Worm (Caenorhabditis elegans) whole organism, L1 larva: Measurements from ENCODE around the gene cdl-1.

ENCODE experiments used
- C04F5.9 ChIP-seq: sonication (generic microtip); optimal IDR thresholded peaks from 2 replicates; lab custom pipeline; 2016; ENCODE audit warnings: missing genetic modification characterization, missing compliant biosample characterization
- F16B12.6 ChIP-seq: fragments of 150-350 bp; optimal IDR thresholded peaks from 2 replicates; lab custom pipeline; 2014; ENCODE audit warnings: missing biosample characterization, missing genetic modification characterization
- aly-2 ChIP-seq: fragments of 150-350 bp; optimal IDR thresholded peaks from 2 replicates; lab custom pipeline; 2014; ENCODE audit warnings: missing biosample characterization, missing genetic modification characterization
- ama-1 ChIP-seq: fragments of 150-350 bp; optimal IDR thresholded peaks from 2 replicates; lab custom pipeline; 2014
- blmp-1 ChIP-seq: fragments of 150-350 bp; optimal IDR thresholded peaks from 2 replicates; lab custom pipeline; 2014; ENCODE audit warnings: missing biosample characterization, missing genetic modification characterization
- ceh-8 ChIP-seq: fragments of 200-800 bp; sonication (Bioruptor generic); optimal IDR thresholded peaks from 2 replicates; lab custom pipeline; 2018; ENCODE audit warnings: mild to moderate bottlenecking, missing genetic modification characterization, moderate library complexity, missing compliant biosample characterization
- ceh-82 ChIP-seq, 3 experiments: fragments of 150-350 bp in 1 of 3; sonication (generic microtip) in 2 of 3; optimal IDR thresholded peaks; 2 replicates each; lab custom pipeline; 2014 to 2017; ENCODE audit warnings: missing biosample characterization in 3 of 3, missing genetic modification characterization in 3 of 3
- ceh-88 ChIP-seq: fragments of 200-800 bp; sonication (Bioruptor generic); IDR thresholded peaks from 2 replicates; pipeline ENCODE4 v1.3.6; 2022; ENCODE audit warnings: missing genetic modification characterization, missing compliant biosample characterization
- ceh-90 ChIP-seq: sonication (generic microtip); optimal IDR thresholded peaks from 2 replicates; lab custom pipeline; 2016; ENCODE audit warnings: missing genetic modification characterization, missing compliant biosample characterization
- ces-1 ChIP-seq: fragments of 150-350 bp; optimal IDR thresholded peaks from 2 replicates; lab custom pipeline; 2014; ENCODE audit warnings: missing biosample characterization, missing genetic modification reagents, missing genetic modification characterization
- efl-1 ChIP-seq, 4 experiments: fragments of 150-350 bp; optimal IDR thresholded peaks in 3 of 4; peaks in 1 of 4; 1 replicate in 1 of 4; 2 replicates in 3 of 4; lab custom pipeline; 2014; ENCODE audit warnings: missing biosample characterization in 2 of 4, missing genetic modification characterization in 2 of 4, missing genetic modification reagents in 2 of 4
- egl-13 ChIP-seq: sonication (generic microtip); optimal IDR thresholded peaks from 2 replicates; lab custom pipeline; 2016; ENCODE audit warnings: missing genotype, missing genetic modification reagents, missing genetic modification characterization, missing compliant biosample characterization
- egl-27 ChIP-seq, 2 experiments: fragments of 150-350 bp in 1 of 2; sonication (generic microtip); optimal IDR thresholded peaks; 3 replicates each; lab custom pipeline; 2017 to 2018; ENCODE audit warnings: missing biosample characterization in 2 of 2, missing genetic modification characterization in 2 of 2, missing genetic modification reagents in 2 of 2
- elt-2 ChIP-seq: sonication (generic microtip); optimal IDR thresholded peaks from 2 replicates; lab custom pipeline; 2016; ENCODE audit warnings: missing genetic modification characterization, mild to moderate bottlenecking, inconsistent platforms, missing compliant biosample characterization, missing genetic modification reagents
- fkh-8 ChIP-seq: sonication (generic microtip); optimal IDR thresholded peaks from 2 replicates; lab custom pipeline; 2016; ENCODE audit warnings: mild to moderate bottlenecking, missing genetic modification characterization, missing compliant biosample characterization
- fos-1 ChIP-seq: fragments of 150-350 bp; optimal IDR thresholded peaks from 2 replicates; lab custom pipeline; 2014; ENCODE audit warnings: missing biosample characterization, missing genetic modification characterization
- grh-1 ChIP-seq: fragments of 200-800 bp; sonication (Bioruptor generic); IDR thresholded peaks from 2 replicates; pipeline ENCODE4 v1.3.6; 2022; ENCODE audit warnings: missing genetic modification reagents, missing genetic modification characterization, missing compliant biosample characterization
- hlh-17 ChIP-seq: fragments of 200-800 bp; sonication (Bioruptor generic); optimal IDR thresholded peaks from 2 replicates; lab custom pipeline; 2018; ENCODE audit warnings: missing genetic modification characterization, mild to moderate bottlenecking, missing compliant biosample characterization, moderate library complexity, borderline replicate concordance
- hlh-4 ChIP-seq: sonication (generic microtip); optimal IDR thresholded peaks from 2 replicates; lab custom pipeline; 2016; ENCODE audit warnings: mild to moderate bottlenecking, missing genetic modification characterization, missing compliant biosample characterization
- hpl-2 ChIP-seq: fragments of 150-350 bp; optimal IDR thresholded peaks from 2 replicates; lab custom pipeline; 2014; ENCODE audit warnings: missing biosample characterization, missing genetic modification reagents, missing genetic modification characterization
- irx-1 ChIP-seq: sonication (generic microtip); optimal IDR thresholded peaks from 2 replicates; lab custom pipeline; 2016; ENCODE audit warnings: missing genetic modification characterization, missing compliant biosample characterization
- isw-1 ChIP-seq: fragments of 200-800 bp; sonication (Bioruptor generic); IDR thresholded peaks from 2 replicates; pipeline ENCODE4 v1.3.6; 2022; ENCODE audit warnings: missing genetic modification characterization, missing compliant biosample characterization
- lin-14 ChIP-seq: fragments of 200-800 bp; sonication (Bioruptor generic); optimal IDR thresholded peaks from 2 replicates; lab custom pipeline; 2018; ENCODE audit warnings: mild to moderate bottlenecking, missing genetic modification characterization, moderate library complexity, missing compliant biosample characterization
- lin-39 ChIP-seq: fragments of 150-350 bp; optimal IDR thresholded peaks from 2 replicates; lab custom pipeline; 2014; ENCODE audit warnings: missing biosample characterization, missing genetic modification reagents, missing genetic modification characterization
- mdl-1 ChIP-seq, 2 experiments: fragments of 150-350 bp; optimal IDR thresholded peaks; 2 replicates each; lab custom pipeline; 2014 to 2017; ENCODE audit warnings: missing biosample characterization in 2 of 2, missing genetic modification characterization in 2 of 2, inconsistent platforms in 1 of 2
- mef-2 ChIP-seq: fragments of 150-350 bp; optimal IDR thresholded peaks from 2 replicates; lab custom pipeline; 2014; ENCODE audit warnings: missing biosample characterization, missing genetic modification characterization
- nhr-12 ChIP-seq: sonication (generic microtip); optimal IDR thresholded peaks from 2 replicates; lab custom pipeline; 2017; ENCODE audit warnings: missing biosample characterization, missing genetic modification characterization
- nhr-20 ChIP-seq: sonication (generic microtip); optimal IDR thresholded peaks from 2 replicates; lab custom pipeline; 2016; ENCODE audit warnings: mild to moderate bottlenecking, missing genetic modification characterization, missing compliant biosample characterization
- nhr-47 ChIP-seq: sonication (generic microtip); optimal IDR thresholded peaks from 2 replicates; lab custom pipeline; 2016; ENCODE audit warnings: mild to moderate bottlenecking, missing genetic modification characterization, moderate library complexity, missing compliant biosample characterization
- nhr-71 ChIP-seq: sonication (generic microtip); optimal IDR thresholded peaks from 2 replicates; lab custom pipeline; 2016; ENCODE audit warnings: mild to moderate bottlenecking, missing genetic modification characterization, moderate library complexity, missing compliant biosample characterization
- nhr-77 ChIP-seq: fragments of 150-350 bp; optimal IDR thresholded peaks from 2 replicates; lab custom pipeline; 2014; ENCODE audit warnings: missing biosample characterization, missing genetic modification characterization
- nhr-84 ChIP-seq: sonication (generic microtip); optimal IDR thresholded peaks from 2 replicates; lab custom pipeline; 2017; ENCODE audit warnings: missing biosample characterization, missing genetic modification characterization
- nhr-90 ChIP-seq: sonication (generic microtip); optimal IDR thresholded peaks from 2 replicates; lab custom pipeline; 2016; ENCODE audit warnings: mild to moderate bottlenecking, missing genetic modification characterization, missing compliant biosample characterization; ENCODE audit not compliant: poor library complexity
- pag-3 ChIP-seq: sonication (generic microtip); optimal IDR thresholded peaks from 2 replicates; lab custom pipeline; 2017; ENCODE audit warnings: missing genetic modification characterization, mild to moderate bottlenecking, missing compliant biosample characterization, antibody characterized with exemption, borderline replicate concordance; ENCODE audit not compliant: insufficient read depth
- pax-3 ChIP-seq: fragments of 200-800 bp; sonication (Bioruptor generic); optimal IDR thresholded peaks from 2 replicates; lab custom pipeline; 2018; ENCODE audit warnings: mild to moderate bottlenecking, missing genetic modification characterization, moderate library complexity, missing compliant biosample characterization
- pqm-1 ChIP-seq: sonication (generic microtip); optimal IDR thresholded peaks from 3 replicates; lab custom pipeline; 2017; ENCODE audit warnings: missing biosample characterization, missing genetic modification characterization
- skn-1 ChIP-seq: fragments of 150-350 bp; optimal IDR thresholded peaks from 2 replicates; lab custom pipeline; 2014; ENCODE audit warnings: missing biosample characterization, missing genetic modification characterization
- snu-23 ChIP-seq: sonication (generic microtip); optimal IDR thresholded peaks from 2 replicates; lab custom pipeline; 2016; ENCODE audit warnings: missing genetic modification characterization, missing compliant biosample characterization
- sox-4 ChIP-seq: sonication (generic microtip); optimal IDR thresholded peaks from 2 replicates; lab custom pipeline; 2016; ENCODE audit warnings: missing genetic modification characterization, missing compliant biosample characterization
- sptf-1 ChIP-seq: fragments of 150-350 bp; optimal IDR thresholded peaks from 2 replicates; lab custom pipeline; 2014; ENCODE audit warnings: missing biosample characterization, missing genetic modification characterization
- swsn-7 ChIP-seq: sonication (generic microtip); optimal IDR thresholded peaks from 2 replicates; lab custom pipeline; 2016; ENCODE audit warnings: missing genetic modification characterization, missing compliant biosample characterization
- tlp-1 ChIP-seq: fragments of 150-350 bp; optimal IDR thresholded peaks from 2 replicates; lab custom pipeline; 2014; ENCODE audit warnings: missing biosample characterization, missing genetic modification characterization
- unc-130 ChIP-seq: fragments of 150-350 bp; optimal IDR thresholded peaks from 2 replicates; lab custom pipeline; 2017; ENCODE audit warnings: missing biosample characterization, missing genetic modification characterization, inconsistent platforms
- unc-62 ChIP-seq: fragments of 150-350 bp; optimal IDR thresholded peaks from 2 replicates; lab custom pipeline; 2014; ENCODE audit warnings: missing biosample characterization, missing genetic modification reagents, missing genetic modification characterization
- unc-86 ChIP-seq: sonication (generic microtip); optimal IDR thresholded peaks from 2 replicates; lab custom pipeline; 2016; ENCODE audit warnings: missing genetic modification characterization, missing compliant biosample characterization
- unc-98 ChIP-seq: fragments of 200-800 bp; sonication (Bioruptor generic); IDR thresholded peaks from 2 replicates; pipeline ENCODE4 v1.3.6; 2022; ENCODE audit warnings: missing genetic modification characterization, missing compliant biosample characterization
- xbp-1 ChIP-seq: sonication (generic microtip); optimal IDR thresholded peaks from 2 replicates; lab custom pipeline; 2016; ENCODE audit warnings: missing genetic modification characterization, missing compliant biosample characterization
- zip-4 ChIP-seq: fragments of 200-800 bp; sonication (Bioruptor generic); optimal IDR thresholded peaks from 2 replicates; lab custom pipeline; 2018; ENCODE audit warnings: mild to moderate bottlenecking, missing genetic modification characterization, moderate library complexity, missing compliant biosample characterization
- ztf-4 ChIP-seq: fragments of 150-350 bp; optimal IDR thresholded peaks from 2 replicates; lab custom pipeline; 2014; ENCODE audit warnings: missing biosample characterization, missing genetic modification characterization

The cdl-1 gene

DNA sequence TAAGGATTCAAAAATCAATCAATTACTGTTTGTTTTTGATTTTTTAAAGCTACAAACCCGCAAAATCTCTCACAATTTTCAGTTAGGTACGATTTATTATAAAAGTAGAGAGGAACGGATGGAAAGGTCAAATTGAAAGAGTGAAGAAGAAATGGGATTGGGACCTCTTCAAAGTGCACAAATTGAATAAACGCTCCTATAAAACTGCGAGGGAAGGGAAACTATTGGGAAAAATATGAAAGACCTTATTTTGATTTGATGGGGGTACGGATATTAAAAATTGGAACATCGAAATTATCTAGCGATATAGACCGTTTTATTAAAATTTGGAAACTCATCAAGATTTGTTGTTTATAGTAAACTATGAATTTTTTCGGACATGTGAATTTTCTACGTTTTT lies 18.5 kb upstream of the cdl-1 start:
- TF ChIP-seq hlh-17 (GFP tag; lab: Kevin White, UChicago) = no peak
- TF ChIP-seq egl-13 (tag; lab: Kevin White, UChicago) = no peak
- TF ChIP-seq nhr-90 (tag; lab: Kevin White, UChicago) = no peak
- no peak for TF ChIP-seq unc-98 (GFP tag; lab: Robert Waterston, UW)
- TF ChIP-seq snu-23 (GFP tag; lab: Kevin White, UChicago) = no peak
- no peak for TF ChIP-seq unc-62
- no peak for TF ChIP-seq nhr-47 (tag; lab: Kevin White, UChicago)
- TF ChIP-seq zip-4 (GFP tag; lab: Kevin White, UChicago) = no peak
- TF ChIP-seq sptf-1 = no peak
- no peak for TF ChIP-seq pax-3 (tag; lab: Kevin White, UChicago)
- no peak for TF ChIP-seq nhr-20
- no peak for TF ChIP-seq irx-1 (tag; lab: Kevin White, UChicago)
- no peak for TF ChIP-seq hpl-2 (GFP tag; lab: Kevin White, UChicago)
- no peak for TF ChIP-seq C04F5.9 (tag; lab: Kevin White, UChicago)

DNA sequence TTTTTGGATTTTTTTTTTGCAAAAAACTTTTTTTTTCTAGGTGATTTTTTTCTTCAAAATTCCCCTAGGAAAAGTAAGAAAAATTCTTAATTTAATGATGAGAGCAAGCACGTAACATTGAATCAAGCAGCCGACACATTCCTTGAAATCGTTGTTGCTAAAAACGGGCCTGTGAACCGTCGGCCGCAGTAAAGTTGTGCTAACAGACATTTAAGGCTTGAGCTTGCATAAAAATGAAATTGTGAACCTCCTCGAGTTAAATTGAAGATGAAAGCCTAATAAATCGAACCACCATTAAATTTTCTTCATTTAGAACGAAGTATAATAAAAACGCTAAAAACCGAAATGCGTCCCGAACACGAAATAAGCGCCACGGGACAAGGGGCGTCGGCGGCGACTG lies 17.3 kb upstream of the cdl-1 start:
- no peak for TF ChIP-seq grh-1 (GFP tag; lab: Robert Waterston, UW)
- TF ChIP-seq ama-1 (lab: Kevin White, UChicago) = no peak

DNA sequence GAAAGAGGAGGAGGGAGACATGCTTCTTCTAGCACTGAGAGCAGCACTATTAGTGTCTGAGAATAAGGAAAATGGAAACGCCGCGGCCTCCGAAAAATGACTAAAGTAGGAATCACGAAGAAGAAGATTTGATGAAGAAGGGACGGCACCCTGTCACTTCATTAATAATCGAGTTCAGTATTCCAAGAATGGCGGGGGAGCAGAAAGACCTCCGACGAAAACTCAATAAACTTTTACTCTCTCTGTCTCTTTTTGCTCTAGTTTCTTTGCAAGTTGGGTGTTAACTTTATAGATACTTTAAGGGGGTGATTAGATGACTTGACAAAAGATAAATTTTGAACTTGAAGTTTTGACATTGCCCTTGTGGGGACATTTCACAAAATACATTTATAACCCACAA lies 16.0 kb upstream of the cdl-1 start:
- TF ChIP-seq tlp-1 (tag; lab: Kevin White, UChicago) = no peak
- peak; percentile 47 for TF ChIP-seq lin-14 (GFP tag; lab: Kevin White, UChicago)
- no peak for TF ChIP-seq mef-2 (tag; lab: Kevin White, UChicago)
- no peak for TF ChIP-seq unc-130 (tag; lab: Kevin White, UChicago)
- TF ChIP-seq nhr-12 (tag; lab: Kevin White, UChicago) = no peak
- TF ChIP-seq mdl-1 (tag; optimal IDR thresholded peaks at IDR 0.05; lab: Kevin White, UChicago) = no peak
- peak; percentile 23 for TF ChIP-seq nhr-71
- TF ChIP-seq ceh-88 = no peak
- TF ChIP-seq swsn-7 (tag; lab: Kevin White, UChicago) = no peak
- no peak for TF ChIP-seq blmp-1 (tag; lab: Kevin White, UChicago)
- TF ChIP-seq efl-1 (optimal IDR thresholded peaks at IDR 0.05; lab: Kevin White, UChicago) = no peak
- no peak for TF ChIP-seq efl-1 (GFP tag; optimal IDR thresholded peaks at IDR 0.05 in 1 of 2; lab: Kevin White, UChicago)
- no peak for TF ChIP-seq pag-3 (tag; lab: Kevin White, UChicago)
- TF ChIP-seq fos-1 (tag; lab: Kevin White, UChicago) = no peak
- peak; percentile 20 for TF ChIP-seq nhr-47 (tag; lab: Kevin White, UChicago)
- no peak for TF ChIP-seq isw-1 (GFP tag; lab: Robert Waterston, UW)
- no peak for TF ChIP-seq ceh-8 (GFP tag; lab: Kevin White, UChicago)
- TF ChIP-seq pax-3 (tag; lab: Kevin White, UChicago) = no peak
- no peak for TF ChIP-seq ztf-4 (tag; lab: Kevin White, UChicago)
- no peak for TF ChIP-seq grh-1 (GFP tag; lab: Robert Waterston, UW)
- no peak for TF ChIP-seq egl-13 (tag; lab: Kevin White, UChicago)
- TF ChIP-seq skn-1 = no peak
- TF ChIP-seq sox-4 (tag; lab: Kevin White, UChicago) = no peak
- no peak for TF ChIP-seq egl-27 (tag; optimal IDR thresholded peaks at IDR 0.05; lab: Kevin White, UChicago)
- TF ChIP-seq zip-4 (GFP tag; lab: Kevin White, UChicago) = no peak
- TF ChIP-seq F16B12.6 (tag; lab: Kevin White, UChicago) = no peak
- no peak for TF ChIP-seq xbp-1 (tag; lab: Kevin White, UChicago)
- peak; percentile 50 for TF ChIP-seq ces-1 (GFP tag; lab: Kevin White, UChicago)
- no peak for TF ChIP-seq pqm-1 (tag; lab: Kevin White, UChicago)
- no peak for TF ChIP-seq ceh-90 (tag; lab: Kevin White, UChicago)
- TF ChIP-seq fkh-8 (tag; lab: Kevin White, UChicago) = peak; percentile 0
- no peak for TF ChIP-seq ceh-82 (tag; optimal IDR thresholded peaks at IDR 0.05; lab: Kevin White, UChicago)
- no peak for TF ChIP-seq unc-62
- TF ChIP-seq nhr-20 = no peak
- TF ChIP-seq nhr-77 (tag; lab: Kevin White, UChicago) = no peak
- TF ChIP-seq lin-39 (tag; lab: Kevin White, UChicago) = no peak
- TF ChIP-seq nhr-84 (tag; lab: Kevin White, UChicago) = no peak
- TF ChIP-seq hlh-4 (tag; lab: Kevin White, UChicago) = no peak
- no peak for TF ChIP-seq elt-2 (tag; lab: Kevin White, UChicago)
- TF ChIP-seq unc-86 = no peak
- no peak for TF ChIP-seq snu-23 (GFP tag; lab: Kevin White, UChicago)
- no peak for TF ChIP-seq aly-2 (tag; lab: Kevin White, UChicago)
